Fruit fly (Drosophila melanogaster) whole organism, prepupa: ENCODE results near the gene CG8560.

Experiments used
- CG10631 ChIP-seq: fragments of 200-800 bp; sonication (Bioruptor generic); optimal IDR thresholded peaks from 2 replicates; lab custom pipeline; 2016; ENCODE audit warnings: missing biosample characterization, missing genetic modification characterization
- CG10669 ChIP-seq: fragments of 200-800 bp; sonication (Bioruptor generic); optimal IDR thresholded peaks from 3 replicates; lab custom pipeline; 2018; ENCODE audit warnings: missing biosample characterization, mild to moderate bottlenecking, missing genetic modification characterization, moderate library complexity
- CG11762 ChIP-seq: fragments of 200-800 bp; sonication (Bioruptor generic); optimal IDR thresholded peaks from 3 replicates; lab custom pipeline; 2016; ENCODE audit warnings: missing biosample characterization, missing genetic modification characterization; ENCODE audit not compliant: insufficient read depth
- CG11902 ChIP-seq: fragments of 200-800 bp; sonication (Bioruptor generic); optimal IDR thresholded peaks from 3 replicates; lab custom pipeline; 2016; ENCODE audit warnings: missing biosample characterization, missing genetic modification characterization
- CG15336 ChIP-seq: fragments of 200-800 bp; sonication (Bioruptor generic); IDR thresholded peaks from 2 replicates; pipeline ENCODE4 v1.3.6; 2022; ENCODE audit warnings: missing biosample characterization, missing genetic modification characterization
- CG1621 ChIP-seq: fragments of 200-800 bp; sonication (Bioruptor generic); optimal IDR thresholded peaks from 3 replicates; lab custom pipeline; 2018; ENCODE audit warnings: missing biosample characterization, mild to moderate bottlenecking, missing genetic modification characterization
- CG3032 ChIP-seq: fragments of 200-800 bp; optimal IDR thresholded peaks from 2 replicates; lab custom pipeline; 2019; ENCODE audit warnings: missing biosample characterization, mild to moderate bottlenecking, missing genetic modification characterization, moderate library complexity
- CG32006 ChIP-seq: fragments of 200-800 bp; sonication (Bioruptor generic); optimal IDR thresholded peaks from 3 replicates; lab custom pipeline; 2017; ENCODE audit warnings: missing biosample characterization, mild to moderate bottlenecking, missing genetic modification characterization
- CG34406 ChIP-seq: fragments of 200-800 bp; sonication (Bioruptor generic); optimal IDR thresholded peaks from 3 replicates; lab custom pipeline; 2016; ENCODE audit warnings: missing biosample characterization, missing genetic modification characterization
- CG4318 ChIP-seq: fragments of 200-800 bp; sonication (Bioruptor generic); optimal IDR thresholded peaks from 3 replicates; lab custom pipeline; 2017; ENCODE audit warnings: missing biosample characterization, mild to moderate bottlenecking, missing genetic modification characterization
- CG6163 ChIP-seq: fragments of 200-800 bp; sonication (Bioruptor generic); IDR thresholded peaks from 3 replicates; pipeline ENCODE4 v1.3.6; 2022; ENCODE audit warnings: missing biosample characterization, missing genetic modification characterization
- CG6276 ChIP-seq: fragments of 200-800 bp; sonication (Bioruptor generic); optimal IDR thresholded peaks from 2 replicates; lab custom pipeline; 2017; ENCODE audit warnings: missing biosample characterization, mild to moderate bottlenecking, missing genetic modification characterization
- CG6792 ChIP-seq: fragments of 200-800 bp; sonication (Bioruptor generic); optimal IDR thresholded peaks from 3 replicates; lab custom pipeline; 2016; ENCODE audit warnings: missing biosample characterization, missing genetic modification characterization
- CG6808 ChIP-seq: fragments of 200-800 bp; sonication (Bioruptor generic); optimal IDR thresholded peaks from 3 replicates; lab custom pipeline; 2017; ENCODE audit warnings: missing biosample characterization, missing genetic modification characterization, mild to moderate bottlenecking, moderate library complexity, missing genetic modification reagents
- CG8119 ChIP-seq: fragments of 200-800 bp; sonication (Bioruptor generic); IDR thresholded peaks from 3 replicates; pipeline ENCODE4 v1.3.6; 2022; ENCODE audit warnings: missing biosample characterization, missing genetic modification characterization
- CG8632 ChIP-seq: fragments of 200-800 bp; sonication (Bioruptor generic); optimal IDR thresholded peaks from 3 replicates; lab custom pipeline; 2016; ENCODE audit warnings: missing biosample characterization, missing genetic modification characterization
- CG9139 ChIP-seq: fragments of 200-800 bp; sonication (Bioruptor generic); optimal IDR thresholded peaks from 3 replicates; lab custom pipeline; 2017; ENCODE audit warnings: missing biosample characterization, mild to moderate bottlenecking, missing genetic modification characterization
- Eip78C ChIP-seq: fragments of 200-800 bp; sonication (Bioruptor generic); peaks from one replicate; lab custom pipeline; 2016; ENCODE audit warnings: missing biosample characterization, missing genetic modification characterization
- Eip93F ChIP-seq: fragments of 200-800 bp; sonication (Bioruptor generic); optimal IDR thresholded peaks from 2 replicates; lab custom pipeline; 2016; ENCODE audit warnings: missing biosample characterization, mild to moderate bottlenecking, missing genetic modification characterization
- Ets21C ChIP-seq: fragments of 200-800 bp; sonication (Bioruptor generic); optimal IDR thresholded peaks from 3 replicates; lab custom pipeline; 2016; ENCODE audit warnings: missing biosample characterization, missing genetic modification characterization
- Hr39 ChIP-seq: fragments of 200-800 bp; sonication (Bioruptor generic); optimal IDR thresholded peaks from 2 replicates; lab custom pipeline; 2016; ENCODE audit warnings: missing biosample characterization, missing genetic modification characterization
- OdsH ChIP-seq: fragments of 200-800 bp; sonication (Bioruptor generic); optimal IDR thresholded peaks from 3 replicates; lab custom pipeline; 2016; ENCODE audit warnings: missing biosample characterization, missing genetic modification characterization
- Smox ChIP-seq: fragments of 200-800 bp; sonication (Bioruptor generic); optimal IDR thresholded peaks from 3 replicates; lab custom pipeline; 2016; ENCODE audit warnings: missing biosample characterization, missing genetic modification characterization
- Sox102F ChIP-seq: fragments of 200-800 bp; sonication (Bioruptor generic); optimal IDR thresholded peaks from 2 replicates; lab custom pipeline; 2016; ENCODE audit warnings: missing biosample characterization, mild to moderate bottlenecking, missing genetic modification characterization
- Sox15 ChIP-seq: fragments of 200-800 bp; sonication (Bioruptor generic); optimal IDR thresholded peaks from 3 replicates; lab custom pipeline; 2016; ENCODE audit warnings: missing biosample characterization, missing genetic modification characterization
- achi ChIP-seq: fragments of 200-800 bp; sonication (Bioruptor generic); optimal IDR thresholded peaks from 3 replicates; lab custom pipeline; 2016; ENCODE audit warnings: missing biosample characterization, missing genetic modification characterization
- acj6 ChIP-seq: fragments of 200-800 bp; sonication (Bioruptor generic); optimal IDR thresholded peaks from 3 replicates; lab custom pipeline; 2016; ENCODE audit warnings: missing biosample characterization, missing genetic modification characterization
- cyc ChIP-seq: fragments of 200-800 bp; sonication (Bioruptor generic); optimal IDR thresholded peaks from 3 replicates; lab custom pipeline; 2016; ENCODE audit warnings: missing biosample characterization, missing genetic modification characterization
- dac ChIP-seq: fragments of 200-800 bp; sonication (Bioruptor generic); optimal IDR thresholded peaks from 2 replicates; lab custom pipeline; 2017; ENCODE audit warnings: missing biosample characterization, mild to moderate bottlenecking, missing genetic modification characterization
- dsx ChIP-seq: fragments of 200-800 bp; optimal IDR thresholded peaks from 3 replicates; lab custom pipeline; 2019; ENCODE audit warnings: missing biosample characterization, mild to moderate bottlenecking, missing genetic modification characterization, moderate library complexity; ENCODE audit not compliant: poor library complexity, severe bottlenecking
- eg ChIP-seq: fragments of 200-800 bp; sonication (Bioruptor generic); IDR thresholded peaks from 3 replicates; pipeline ENCODE4 v1.3.6; 2022; ENCODE audit warnings: missing biosample characterization, missing genetic modification characterization
- esn ChIP-seq: fragments of 200-800 bp; sonication (Bioruptor generic); optimal IDR thresholded peaks from 2 replicates; lab custom pipeline; 2016; ENCODE audit warnings: missing biosample characterization, mild to moderate bottlenecking, missing genetic modification characterization, moderate library complexity
- fd59A ChIP-seq: fragments of 200-800 bp; sonication (Bioruptor generic); optimal IDR thresholded peaks from 2 replicates; lab custom pipeline; 2017; ENCODE audit warnings: missing biosample characterization, mild to moderate bottlenecking, missing genetic modification characterization, missing genetic modification reagents
- fd85E ChIP-seq: fragments of 200-800 bp; sonication (Bioruptor generic); optimal IDR thresholded peaks from 3 replicates; lab custom pipeline; 2016; ENCODE audit warnings: missing biosample characterization, missing genetic modification characterization
- fkh ChIP-seq: fragments of 200-800 bp; sonication (Bioruptor generic); optimal IDR thresholded peaks from 3 replicates; lab custom pipeline; 2017; ENCODE audit warnings: missing biosample characterization, mild to moderate bottlenecking, missing genetic modification characterization, moderate library complexity
- net ChIP-seq: fragments of 200-800 bp; sonication (Bioruptor generic); optimal IDR thresholded peaks from 3 replicates; lab custom pipeline; 2016; ENCODE audit warnings: missing biosample characterization, missing genetic modification characterization
- pdm3 ChIP-seq: fragments of 200-800 bp; sonication (Bioruptor generic); optimal IDR thresholded peaks from 3 replicates; lab custom pipeline; 2016; ENCODE audit warnings: missing biosample characterization, missing genetic modification characterization
- salr ChIP-seq, 2 experiments: fragments of 200-800 bp; sonication (Bioruptor generic); optimal IDR thresholded peaks; 3 replicates each; lab custom pipeline; 2016 to 2018; ENCODE audit warnings: missing biosample characterization in 2 of 2, missing genetic modification characterization in 2 of 2, mild to moderate bottlenecking in 1 of 2
- svp ChIP-seq: fragments of 200-800 bp; sonication (Bioruptor generic); peaks from one replicate; lab custom pipeline; 2016; ENCODE audit warnings: missing biosample characterization, missing genetic modification characterization
- topi ChIP-seq: fragments of 200-800 bp; sonication (Bioruptor generic); optimal IDR thresholded peaks from 3 replicates; lab custom pipeline; 2016; ENCODE audit warnings: missing biosample characterization, missing genetic modification characterization

The CG8560 gene

DNA sequence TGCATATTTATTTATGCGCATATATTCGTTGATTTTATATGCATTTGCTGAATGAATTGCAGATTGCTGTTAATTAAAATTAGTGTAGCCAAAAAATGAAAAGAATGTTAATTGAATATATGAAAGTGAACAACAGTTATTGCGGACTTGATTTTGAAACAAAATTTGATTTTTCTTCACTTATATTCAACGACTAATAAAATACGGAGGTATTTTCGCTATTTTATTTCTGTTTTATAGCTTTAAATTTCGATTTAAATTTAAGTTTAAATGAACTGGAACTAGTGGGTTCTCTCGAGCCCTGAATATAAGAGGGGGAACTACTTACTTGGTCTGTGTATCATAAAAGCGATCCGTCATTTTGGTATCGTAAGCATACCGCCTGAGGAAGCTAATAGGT lies 7.9 kb downstream of the CG8560 start, which contains the start of gene CG32379:
Gene CG32379 (plus strand): TSS at position 301 of the 400 bp plus-strand sequence.
- no peak for TF ChIP-seq Ets21C (GFP tag; lab: Kevin White, UChicago)
- no peak for TF ChIP-seq pdm3 (GFP tag; lab: Kevin White, UChicago)
- no peak for TF ChIP-seq net (GFP tag; lab: Kevin White, UChicago)
- no peak for TF ChIP-seq eg
- TF ChIP-seq CG8632 (GFP tag; lab: Kevin White, UChicago) = no peak
- TF ChIP-seq CG34406 (GFP tag; lab: Kevin White, UChicago) = no peak
- no peak for TF ChIP-seq fkh (GFP tag; lab: Kevin White, UChicago)
- no peak for TF ChIP-seq CG11762 (GFP tag; lab: Kevin White, UChicago)

DNA sequence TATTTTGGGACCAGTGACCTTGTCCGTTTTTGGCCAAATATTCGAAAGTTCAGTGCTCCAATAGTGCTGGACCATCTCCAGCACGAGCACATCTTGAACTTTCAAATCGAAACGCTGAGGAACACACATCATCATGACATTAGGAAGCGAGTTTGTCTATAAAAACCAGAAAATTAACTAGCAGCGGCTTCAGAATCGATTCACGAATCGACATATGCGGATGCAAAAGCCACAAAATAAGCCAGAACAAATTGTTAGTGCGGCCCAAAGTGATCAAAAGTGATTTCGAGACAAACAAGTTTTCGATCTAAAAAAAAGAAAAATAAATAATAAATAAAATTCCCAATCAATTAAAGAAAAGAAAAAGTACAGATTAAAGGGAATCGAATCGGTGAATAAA lies 13.5 kb downstream of the CG8560 start, which contains the start of gene CG8563:
Gene CG8563 (plus strand): TSS at position 301 of the 400 bp plus-strand sequence.
- TF ChIP-seq CG10669 (GFP tag; lab: Kevin White, UChicago) (no peak), CG8119 (no peak)
- TF ChIP-seq, all 60 proteins: peak for 0

- TF ChIP-seq Smox = no peak
- no peak for TF ChIP-seq Eip93F
- no peak for TF ChIP-seq achi (GFP tag; lab: Kevin White, UChicago)
- no peak for TF ChIP-seq Hr39
- TF ChIP-seq esn = no peak
- TF ChIP-seq Sox102F = no peak
- no peak for TF ChIP-seq CG8632 (GFP tag; lab: Kevin White, UChicago)
- TF ChIP-seq svp (GFP tag; lab: Kevin White, UChicago) = no peak
- TF ChIP-seq topi (GFP tag; lab: Kevin White, UChicago) = no peak
- TF ChIP-seq eg = no peak
- TF ChIP-seq Eip78C (GFP tag; lab: Kevin White, UChicago) = no peak
- TF ChIP-seq CG15336 (GFP tag; lab: Robert Waterston, UW) = no peak
- no peak for TF ChIP-seq CG10631 (GFP tag; lab: Kevin White, UChicago)
- TF ChIP-seq cyc (GFP tag; lab: Kevin White, UChicago) = no peak
- TF ChIP-seq Sox15 (GFP tag; lab: Kevin White, UChicago) = no peak
- no peak for TF ChIP-seq CG6792 (GFP tag; lab: Kevin White, UChicago)
- no peak for TF ChIP-seq acj6 (GFP tag; lab: Kevin White, UChicago)
- TF ChIP-seq CG6808 (GFP tag; lab: Kevin White, UChicago) = no peak
Observed at dm6 chr3L:7390004-7390403, 14.0 kb downstream of the CG8560 start.

- TF ChIP-seq CG11762 (GFP tag; lab: Kevin White, UChicago) (no peak), CG4318 (no peak), svp (GFP tag; lab: Kevin White, UChicago) (peak; percentile 10)
Observed at dm6 chr3L:7387814-7388213, 16.2 kb downstream of the CG8560 start, which contains the start of gene CG8564. Gene CG8564 (minus strand): TSS chr3L:7387914.

dm6 chr3L:7381359-7381976 lies 22.5 kb downstream of the CG8560 start, which contains the start of the genes SMSr and smid:
Gene SMSr (minus strand): TSS chr3L:7381474.
Gene smid (plus strand): TSS chr3L:7381614.
- TF ChIP-seq CG4318 = peak; percentile 47
- peak; percentile 31 for TF ChIP-seq CG1621
- no peak for TF ChIP-seq fkh (GFP tag; lab: Kevin White, UChicago)
- TF ChIP-seq fd59A (GFP tag; lab: Kevin White, UChicago) = no peak
- TF ChIP-seq cyc (GFP tag; lab: Kevin White, UChicago) = peak; percentile 64
- TF ChIP-seq CG9139 (GFP tag; lab: Kevin White, UChicago) = no peak
- TF ChIP-seq Hr39 = peak; percentile 66
- peak; percentile 33 for TF ChIP-seq CG11902
- TF ChIP-seq CG6792 (GFP tag; lab: Kevin White, UChicago) = peak; percentile 56
- peak in 1 of 2 experiments; percentile 68 for TF ChIP-seq salr (GFP tag; optimal IDR thresholded peaks at IDR 0.05; lab: Kevin White, UChicago)
- peak; percentile 47 for TF ChIP-seq CG34406 (GFP tag; lab: Kevin White, UChicago)
- peak; percentile 5 for TF ChIP-seq CG6808 (GFP tag; lab: Kevin White, UChicago)
- TF ChIP-seq CG6163 = peak; percentile 41; the same call in 1 of the 3 replicates
- no peak for TF ChIP-seq fd85E (GFP tag; lab: Kevin White, UChicago)
- no peak for TF ChIP-seq CG32006
- peak; percentile 63 for TF ChIP-seq esn
- peak; percentile 27 for TF ChIP-seq dsx (GFP tag; lab: Kevin White, UChicago)
- TF ChIP-seq CG15336 (GFP tag; lab: Robert Waterston, UW) = peak; percentile 32; the same call in 1 of the 2 replicates
- TF ChIP-seq eg = no peak
- peak; percentile 71 for TF ChIP-seq acj6 (GFP tag; lab: Kevin White, UChicago)
- TF ChIP-seq CG6276 (GFP tag; lab: Kevin White, UChicago) = no peak
- peak; percentile 44 for TF ChIP-seq achi (GFP tag; lab: Kevin White, UChicago)
- peak; percentile 2 for TF ChIP-seq dac (GFP tag; lab: Kevin White, UChicago)
- TF ChIP-seq Ets21C (GFP tag; lab: Kevin White, UChicago) = peak; percentile 57
- peak; percentile 70 for TF ChIP-seq pdm3 (GFP tag; lab: Kevin White, UChicago)
- peak; percentile 70 for TF ChIP-seq OdsH (GFP tag; lab: Kevin White, UChicago)
- TF ChIP-seq svp (GFP tag; lab: Kevin White, UChicago) = peak; percentile 86
- TF ChIP-seq CG3032 (tag; lab: Kevin White, UChicago) = peak; percentile 56
